ENCODE assay signal across 6 worm cellular contexts in genomic region chrII:4049672-4050071, ce11.
A peak's percentile ranks its signal among the peaks of the same experiment; 100 is the strongest.
TF ChIP-seq lines count a peak whose summit lies in the region.
"Not testable (repeated sequence)": the region's sequence is repeated elsewhere in the genome, so short reads cannot be mapped to it uniquely, and the experiment has no call there.

No protein-coding gene starts in this region.

TF ChIP-seq in whole organism, L1 larva, 84 proteins besides CTCF, POLR2A, EP300 and RAD21 (continues in another document):
- TF ChIP-seq efl-1 (optimal IDR thresholded peaks at IDR 0.05; lab: Kevin White, UChicago) (peak; percentile 40 to 42), efl-1 (GFP tag; optimal IDR thresholded peaks at IDR 0.05 in 1 of 2; lab: Kevin White, UChicago) (peak; percentile 19 to 36), lin-14 (GFP tag; optimal IDR thresholded peaks at IDR 0.05; lab: Kevin White, UChicago) (peak; percentile 49), dpl-1 (GFP tag; optimal IDR thresholded peaks at IDR 0.05; lab: Kevin White, UChicago) (peak in 1 of 3 experiments; percentile 22), lin-35 (GFP tag; optimal IDR thresholded peaks at IDR 0.05; lab: Kevin White, UChicago) (peak in 1 of 2 experiments; percentile 45), grh-1 (GFP tag; IDR thresholded peaks at IDR 0.05; lab: Robert Waterston, UW) (peak; percentile 57), lsy-2 (tag; optimal IDR thresholded peaks at IDR 0.05; lab: Kevin White, UChicago) (peak; percentile 45 to 73), nhr-71 (tag; optimal IDR thresholded peaks at IDR 0.05; lab: Kevin White, UChicago) (peak; percentile 59), F16B12.6 (tag; optimal IDR thresholded peaks at IDR 0.05; lab: Kevin White, UChicago) (peak; percentile 9), xbp-1 (tag; optimal IDR thresholded peaks at IDR 0.05; lab: Kevin White, UChicago) (peak; percentile 2), nhr-90 (tag; optimal IDR thresholded peaks at IDR 0.05; lab: Kevin White, UChicago; ENCODE audit: poor library complexity) (peak; percentile 10), nhr-19 (GFP tag; conservative IDR thresholded peaks at IDR 0.05; lab: Robert Waterston, UW) (peak; percentile 81), tbx-2 (tag; optimal IDR thresholded peaks at IDR 0.05; lab: Kevin White, UChicago) (peak; percentile 23), nhr-20 (tag; optimal IDR thresholded peaks at IDR 0.05; lab: Kevin White, UChicago) (peak; percentile 51)

TF ChIP-seq in whole organism, L2 larva, 48 proteins besides CTCF, POLR2A, EP300 and RAD21:
- TF ChIP-seq lsy-2 (tag; optimal IDR thresholded peaks at IDR 0.05; lab: Kevin White, UChicago): peak in 1 of 2 experiments; percentile 77
- TF ChIP-seq sma-3 (GFP tag; optimal IDR thresholded peaks at IDR 0.05; lab: Kevin White, UChicago): peak; percentile 28
- peak in 1 of 2 experiments; percentile 53 for TF ChIP-seq mdl-1 (tag; optimal IDR thresholded peaks at IDR 0.05; lab: Kevin White, UChicago)

TF ChIP-seq in whole organism, L3 larva, 47 proteins besides CTCF, POLR2A, EP300 and RAD21:
- TF ChIP-seq elt-2 (tag; optimal IDR thresholded peaks at IDR 0.05; lab: Kevin White, UChicago) (peak; percentile 21), lin-15B (tag; optimal IDR thresholded peaks at IDR 0.05; lab: Kevin White, UChicago) (peak; percentile 3), pha-4 (tag; optimal IDR thresholded peaks at IDR 0.05; lab: Kevin White, UChicago) (peak; percentile 6), nfya-1 (tag; optimal IDR thresholded peaks at IDR 0.05; lab: Kevin White, UChicago; ENCODE audit: insufficient read depth) (peak; percentile 21)

TF ChIP-seq in whole organism, L4 larva, 104 proteins besides CTCF, POLR2A, EP300 and RAD21 (continues in another document):
- TF ChIP-seq vab-7 (GFP tag; IDR thresholded peaks at IDR 0.05; lab: Robert Waterston, UW) (0 out of 2 replicates have a peak, but pooled peaks have one; percentile 15), D1046.2 (GFP tag; IDR thresholded peaks at IDR 0.05; lab: Robert Waterston, UW) (peak; percentile 51; the same call in 1 of the 2 replicates), T20F7.1 (GFP tag; optimal IDR thresholded peaks at IDR 0.05; lab: Kevin White, UChicago) (peak; percentile 49), rbr-2 (tag; optimal IDR thresholded peaks at IDR 0.05; lab: Kevin White, UChicago) (peak; percentile 31), lin-38 (GFP tag; IDR thresholded peaks at IDR 0.05; lab: Robert Waterston, UW) (peak; percentile 77), mes-2 (tag; optimal IDR thresholded peaks at IDR 0.05; lab: Kevin White, UChicago; ENCODE audit: poor library complexity, severe bottlenecking) (peak; percentile 21), aha-1 (tag; lab: Kevin White, UChicago) (peak; percentile 79), ZK337.2 (GFP tag; IDR thresholded peaks at IDR 0.05; lab: Robert Waterston, UW) (peak; percentile 76; the same call in 1 of the 2 replicates), pha-4 (GFP tag; IDR thresholded peaks at IDR 0.05; lab: Robert Waterston, UW) (peak; percentile 42; the same call in 1 of the 2 replicates), php-3 (GFP tag; IDR thresholded peaks at IDR 0.05; lab: Robert Waterston, UW) (0 out of 2 replicates have a peak, but pooled peaks have one; percentile 62), nhr-42 (GFP tag; IDR thresholded peaks at IDR 0.05; lab: Robert Waterston, UW) (peak; percentile 72; the same call in 1 of the 2 replicates), dmd-6 (GFP tag; IDR thresholded peaks at IDR 0.05; lab: Robert Waterston, UW) (peak; percentile 85), mdl-1 (tag; optimal IDR thresholded peaks at IDR 0.05; lab: Kevin White, UChicago) (peak in 1 of 2 experiments; percentile 58), set-16 (GFP tag; IDR thresholded peaks at IDR 0.05; lab: Robert Waterston, UW) (peak; percentile 39; the same call in 1 of the 2 replicates), hif-1 (tag; optimal IDR thresholded peaks at IDR 0.05; lab: Kevin White, UChicago) (peak in 1 of 2 experiments; percentile 29), T26A8.4 (GFP tag; IDR thresholded peaks at IDR 0.05; lab: Robert Waterston, UW) (peak; percentile 24; the same call in 1 of the 2 replicates), lsy-2 (tag; optimal IDR thresholded peaks at IDR 0.05; lab: Kevin White, UChicago) (peak in 1 of 2 experiments; percentile 78), madf-9 (GFP tag; conservative IDR thresholded peaks at IDR 0.05; lab: Robert Waterston, UW) (peak; percentile 60; the same call in 1 of the 2 replicates), dmd-9 (GFP tag; IDR thresholded peaks at IDR 0.05; lab: Robert Waterston, UW) (peak; percentile 87)
- not testable (repeated sequence) for TF ChIP-seq pha-4 (tag; optimal IDR thresholded peaks at IDR 0.05; lab: Kevin White, UChicago)

TF ChIP-seq in whole organism, mixed stage, embryonic, 35 proteins besides CTCF, POLR2A, EP300 and RAD21:
- peak; percentile 13 for TF ChIP-seq lsy-2 (tag; optimal IDR thresholded peaks at IDR 0.05; lab: Kevin White, UChicago)

TF ChIP-seq in whole organism, young adult, 124 proteins besides CTCF, POLR2A, EP300 and RAD21:
- TF ChIP-seq Y53G8AR.9 (GFP tag; conservative IDR thresholded peaks at IDR 0.05; lab: Robert Waterston, UW) (peak; percentile 47; the same call in 1 of the 2 replicates), let-607 (tag; optimal IDR thresholded peaks at IDR 0.05; lab: Kevin White, UChicago) (peak in 1 of 2 experiments; percentile 55), F33H1.4 (GFP tag; IDR thresholded peaks at IDR 0.05; lab: Robert Waterston, UW) (peak; percentile 55; the same call in 1 of the 2 replicates), hmg-1.2 (GFP tag; IDR thresholded peaks at IDR 0.05; lab: Robert Waterston, UW) (peak; percentile 97), lin-40 (tag; optimal IDR thresholded peaks at IDR 0.05; lab: Kevin White, UChicago) (peak; percentile 18), nhr-80 (tag; optimal IDR thresholded peaks at IDR 0.05; lab: Kevin White, UChicago) (peak; percentile 7), dox-1 (GFP tag; IDR thresholded peaks at IDR 0.05; lab: Robert Waterston, UW) (peak; percentile 91), pbrm-1 (GFP tag; IDR thresholded peaks at IDR 0.05; lab: Robert Waterston, UW) (peak; percentile 60; the same call in 1 of the 2 replicates), lir-1 (GFP tag; conservative IDR thresholded peaks at IDR 0.05; lab: Robert Waterston, UW) (peak; percentile 55; the same call in 1 of the 2 replicates), lin-54 (GFP tag; optimal IDR thresholded peaks at IDR 0.05; lab: Kevin White, UChicago) (peak; percentile 34), C06A6.2 (GFP tag; conservative IDR thresholded peaks at IDR 0.05; lab: Robert Waterston, UW) (0 out of 2 replicates have a peak, but pooled peaks have one; percentile 18), ztf-26 (tag; optimal IDR thresholded peaks at IDR 0.05; lab: Kevin White, UChicago) (peak; percentile 5), let-526 (GFP tag; IDR thresholded peaks at IDR 0.05; lab: Robert Waterston, UW) (0 out of 2 replicates have a peak, but pooled peaks have one; percentile 50), aptf-2 (GFP tag; conservative IDR thresholded peaks at IDR 0.05; lab: Robert Waterston, UW) (0 out of 2 replicates have a peak, but pooled peaks have one; percentile 24), bed-2 (GFP tag; IDR thresholded peaks at IDR 0.05; lab: Robert Waterston, UW) (peak; percentile 74), K11D2.4 (GFP tag; IDR thresholded peaks at IDR 0.05; lab: Robert Waterston, UW) (peak; percentile 85), nfyb-1 (GFP tag; IDR thresholded peaks at IDR 0.05; lab: Robert Waterston, UW) (peak; percentile 83), ztf-28 (GFP tag; IDR thresholded peaks at IDR 0.05; lab: Robert Waterston, UW) (0 out of 2 replicates have a peak, but pooled peaks have one; percentile 37), attf-3 (GFP tag; conservative IDR thresholded peaks at IDR 0.05; lab: Robert Waterston, UW) (peak; percentile 45; the same call in 1 of the 2 replicates), ceh-100 (GFP tag; IDR thresholded peaks at IDR 0.05; lab: Robert Waterston, UW) (0 out of 2 replicates have a peak, but pooled peaks have one; percentile 40), mcd-1 (GFP tag; IDR thresholded peaks at IDR 0.05; lab: Robert Waterston, UW) (peak; percentile 85), cebp-1 (GFP tag; IDR thresholded peaks at IDR 0.05; lab: Robert Waterston, UW) (peak; percentile 69), cebp-1 (tag; optimal IDR thresholded peaks at IDR 0.05; lab: Kevin White, UChicago) (peak; percentile 20), rcor-1 (GFP tag; IDR thresholded peaks at IDR 0.05; lab: Robert Waterston, UW) (peak; percentile 44), attf-5 (GFP tag; optimal IDR thresholded peaks at IDR 0.05; lab: Kevin White, UChicago) (peak; percentile 32), ceh-91 (GFP tag; IDR thresholded peaks at IDR 0.05; lab: Robert Waterston, UW) (0 out of 2 replicates have a peak, but pooled peaks have one; percentile 33), egrh-3 (GFP tag; IDR thresholded peaks at IDR 0.05; lab: Robert Waterston, UW) (peak; percentile 54; the same call in 1 of the 2 replicates), Y67H2A.10 (GFP tag; conservative IDR thresholded peaks at IDR 0.05; lab: Robert Waterston, UW) (peak; percentile 78)
